Fruit fly (Drosophila melanogaster) whole organism, embryonic: ENCODE data around the gene CG43248.

Source experiments
- Abd-B ChIP-seq: fragments of 200-800 bp; sonication (Bioruptor generic); optimal IDR thresholded peaks from 2 replicates; lab custom pipeline; 2018; ENCODE audit warnings: missing biosample characterization, mild to moderate bottlenecking, missing genetic modification characterization, moderate library complexity
- Atf-2 ChIP-seq: fragments of 200-800 bp; sonication (Bioruptor generic); optimal IDR thresholded peaks from 2 replicates; lab custom pipeline; 2016; ENCODE audit warnings: missing biosample characterization, missing genetic modification characterization
- Atf6 ChIP-seq: fragments of 200-800 bp; sonication (Bioruptor generic); IDR thresholded peaks from 2 replicates; pipeline ENCODE4 v1.3.6; 2022; ENCODE audit warnings: missing biosample characterization, missing genetic modification characterization
- BEAF-32 ChIP-seq: fragments of 200-800 bp; sonication (Bioruptor generic); optimal IDR thresholded peaks from 3 replicates; lab custom pipeline; 2017; ENCODE audit warnings: missing biosample characterization, missing genetic modification characterization, mild to moderate bottlenecking, moderate library complexity, missing genetic modification reagents
- Bteb2 ChIP-seq: fragments of 200-800 bp; sonication (Bioruptor generic); optimal IDR thresholded peaks from 2 replicates; lab custom pipeline; 2016; ENCODE audit warnings: missing biosample characterization, missing genetic modification characterization
- CG10209 ChIP-seq: fragments of 200-800 bp; sonication (Bioruptor generic); optimal IDR thresholded peaks from 3 replicates; lab custom pipeline; 2017; ENCODE audit warnings: missing biosample characterization, mild to moderate bottlenecking, missing genetic modification characterization, missing genetic modification reagents
- CG10267 ChIP-seq: fragments of 200-800 bp; sonication (Bioruptor generic); optimal IDR thresholded peaks from 2 replicates; lab custom pipeline; 2018; ENCODE audit warnings: missing biosample characterization, mild to moderate bottlenecking, missing genetic modification characterization, moderate library complexity
- CG10979 ChIP-seq: fragments of 200-800 bp; sonication (Bioruptor generic); optimal IDR thresholded peaks from 2 replicates; lab custom pipeline; 2018; ENCODE audit warnings: missing biosample characterization, mild to moderate bottlenecking, missing genetic modification characterization, moderate library complexity
- CG11723 ChIP-seq: fragments of 200-800 bp; sonication (Bioruptor generic); optimal IDR thresholded peaks from 2 replicates; lab custom pipeline; 2017; ENCODE audit warnings: missing biosample characterization, mild to moderate bottlenecking, missing genetic modification characterization
- CG12236 ChIP-seq: fragments of 200-800 bp; sonication (Bioruptor generic); optimal IDR thresholded peaks from 2 replicates; lab custom pipeline; 2016; ENCODE audit warnings: missing biosample characterization, missing genetic modification characterization
- CG1233 ChIP-seq: fragments of 200-800 bp; sonication (Bioruptor generic); optimal IDR thresholded peaks from 4 replicates; lab custom pipeline; 2018; ENCODE audit warnings: missing biosample characterization, mild to moderate bottlenecking, missing genetic modification characterization
- CG16779 ChIP-seq: fragments of 200-800 bp; sonication (Bioruptor generic); IDR thresholded peaks from 2 replicates; pipeline ENCODE4 v1.3.6; 2022; ENCODE audit warnings: missing biosample characterization, missing genetic modification characterization
- CG18262 ChIP-seq: fragments of 200-800 bp; optimal IDR thresholded peaks from 3 replicates; lab custom pipeline; 2019; ENCODE audit warnings: missing biosample characterization, mild to moderate bottlenecking, missing genetic modification characterization, moderate library complexity
- CG2116 ChIP-seq: fragments of 200-800 bp; sonication (Bioruptor generic); optimal IDR thresholded peaks from 3 replicates; lab custom pipeline; 2018; ENCODE audit warnings: missing biosample characterization, mild to moderate bottlenecking, missing genetic modification characterization
- CG31388 ChIP-seq: fragments of 200-800 bp; sonication (Bioruptor generic); optimal IDR thresholded peaks from 2 replicates; lab custom pipeline; 2016; ENCODE audit warnings: missing biosample characterization, missing genetic modification characterization
- CG32767 ChIP-seq: fragments of 200-800 bp; sonication (Bioruptor generic); IDR thresholded peaks from 2 replicates; pipeline ENCODE4 v1.3.6; 2022; ENCODE audit warnings: missing biosample characterization, missing genetic modification characterization
- CG6175 ChIP-seq: fragments of 200-800 bp; sonication (Bioruptor generic); IDR thresholded peaks from 3 replicates; pipeline ENCODE4 v1.3.6; 2022; ENCODE audit warnings: missing biosample characterization, missing genetic modification characterization
- CG6254 ChIP-seq: fragments of 200-800 bp; sonication (Bioruptor generic); optimal IDR thresholded peaks from 3 replicates; lab custom pipeline; 2017; ENCODE audit warnings: mild to moderate bottlenecking, missing biosample characterization, missing genetic modification reagents, missing genetic modification characterization
- CG6654 ChIP-seq: fragments of 200-800 bp; sonication (Bioruptor generic); optimal IDR thresholded peaks from 2 replicates; lab custom pipeline; 2017; ENCODE audit warnings: missing biosample characterization, mild to moderate bottlenecking, missing genetic modification characterization
- CG7987 ChIP-seq: fragments of 200-800 bp; sonication (Bioruptor generic); optimal IDR thresholded peaks from 2 replicates; lab custom pipeline; 2018; ENCODE audit warnings: missing biosample characterization, mild to moderate bottlenecking, missing genetic modification characterization, moderate library complexity
- CG8765 ChIP-seq: fragments of 200-800 bp; sonication (Bioruptor generic); IDR thresholded peaks from 2 replicates; pipeline ENCODE4 v1.3.6; 2022; ENCODE audit warnings: missing biosample characterization, missing genetic modification characterization
- CkIIα-i1 ChIP-seq: fragments of 200-800 bp; sonication (Bioruptor generic); IDR thresholded peaks from 2 replicates; pipeline ENCODE4 v1.3.6; 2022; ENCODE audit warnings: missing biosample characterization, missing genetic modification characterization
- D19A ChIP-seq: fragments of 200-800 bp; optimal IDR thresholded peaks from 3 replicates; lab custom pipeline; 2019; ENCODE audit warnings: missing biosample characterization, mild to moderate bottlenecking, missing genetic modification characterization, moderate library complexity
- Dek ChIP-seq: fragments of 200-800 bp; sonication (Bioruptor generic); optimal IDR thresholded peaks from 3 replicates; lab custom pipeline; 2019; ENCODE audit warnings: missing biosample characterization, mild to moderate bottlenecking, missing genetic modification characterization, moderate library complexity
- Dll ChIP-seq: fragments of 200-800 bp; sonication (Bioruptor generic); IDR thresholded peaks from 4 replicates; pipeline ENCODE4 v1.3.6; 2022; ENCODE audit warnings: missing biosample characterization, missing genetic modification characterization; ENCODE audit not compliant: partially characterized antibody
- GATAe ChIP-seq: fragments of 200-800 bp; sonication (Bioruptor generic); conservative IDR thresholded peaks from 2 replicates; pipeline ENCODE4 v1.3.6; 2022; ENCODE audit warnings: missing biosample characterization, missing genetic modification characterization
- HLH3B ChIP-seq: fragments of 200-800 bp; sonication (Bioruptor generic); IDR thresholded peaks from 2 replicates; pipeline ENCODE4 v1.3.6; 2022; ENCODE audit warnings: missing biosample characterization, missing genetic modification characterization
- Hr78 ChIP-seq, 2 experiments: fragments of 200-800 bp in 1 of 2; fragments of >200 bp in 1 of 2; sonication (Bioruptor generic) in 1 of 2; optimal IDR thresholded peaks; 2 replicates each; lab custom pipeline; 2017 to 2019; ENCODE audit warnings: missing biosample characterization in 2 of 2, missing genetic modification characterization in 2 of 2, mild to moderate bottlenecking in 1 of 2, moderate library complexity in 1 of 2
- NC2α ChIP-seq: fragments of 200-800 bp; sonication (Bioruptor generic); optimal IDR thresholded peaks from 2 replicates; lab custom pipeline; 2016; ENCODE audit warnings: missing biosample characterization, missing genetic modification characterization
- NFAT ChIP-seq: fragments of 200-800 bp; sonication (Bioruptor generic); IDR thresholded peaks from 2 replicates; pipeline ENCODE4 v1.3.6; 2022; ENCODE audit warnings: missing biosample characterization, missing genetic modification characterization
- Nf-YA ChIP-seq: fragments of 200-800 bp; sonication (Bioruptor generic); IDR thresholded peaks from 2 replicates; pipeline ENCODE4 v1.3.6; 2022; ENCODE audit warnings: missing biosample characterization, missing genetic modification characterization
- Oaz ChIP-seq: fragments of 200-800 bp; sonication (Bioruptor generic); IDR thresholded peaks from 2 replicates; pipeline ENCODE4 v1.3.6; 2022; ENCODE audit warnings: missing biosample characterization, missing genetic modification characterization
- Taf1 ChIP-seq: fragments of 200-800 bp; sonication (Bioruptor generic); IDR thresholded peaks from 2 replicates; pipeline ENCODE4 v1.3.6; 2022; ENCODE audit warnings: missing biosample characterization, missing genetic modification characterization
- ara ChIP-seq: fragments of 200-800 bp; sonication (Bioruptor generic); IDR thresholded peaks from 2 replicates; pipeline ENCODE4 v1.3.6; 2022; ENCODE audit warnings: missing biosample characterization, missing genetic modification characterization
- cg ChIP-seq: fragments of 200-800 bp; sonication (Bioruptor generic); optimal IDR thresholded peaks from 3 replicates; lab custom pipeline; 2019; ENCODE audit warnings: missing biosample characterization, mild to moderate bottlenecking, missing genetic modification characterization, moderate library complexity
- chinmo ChIP-seq: fragments of 200-800 bp; sonication (Bioruptor generic); IDR thresholded peaks from 4 replicates; pipeline ENCODE4 v1.3.6; 2022; ENCODE audit warnings: missing biosample characterization, missing genetic modification characterization; ENCODE audit not compliant: partially characterized antibody
- cwo ChIP-seq: fragments of 200-800 bp; sonication (Bioruptor generic); optimal IDR thresholded peaks from 3 replicates; lab custom pipeline; 2017; ENCODE audit warnings: missing biosample characterization, missing genetic modification characterization, mild to moderate bottlenecking, moderate library complexity, missing genetic modification reagents
- exex ChIP-seq: fragments of 200-800 bp; sonication (Bioruptor generic); optimal IDR thresholded peaks from 4 replicates; lab custom pipeline; 2018; ENCODE audit warnings: missing biosample characterization, mild to moderate bottlenecking, missing genetic modification characterization, moderate library complexity
- eyg ChIP-seq: fragments of 200-800 bp; sonication (Bioruptor generic); optimal IDR thresholded peaks from 3 replicates; lab custom pipeline; 2016; ENCODE audit warnings: missing biosample characterization, missing genetic modification characterization
- fd64A ChIP-seq: fragments of 200-800 bp; sonication (Bioruptor generic); optimal IDR thresholded peaks from 3 replicates; lab custom pipeline; 2018; ENCODE audit warnings: missing biosample characterization, mild to moderate bottlenecking, missing genetic modification characterization
- gcm ChIP-seq: fragments of 200-800 bp; sonication (Bioruptor generic); optimal IDR thresholded peaks from 2 replicates; lab custom pipeline; 2019; ENCODE audit warnings: missing biosample characterization, mild to moderate bottlenecking, missing genetic modification characterization, moderate library complexity
- gsb ChIP-seq: fragments of 200-800 bp; sonication (Bioruptor generic); IDR thresholded peaks from 2 replicates; pipeline ENCODE4 v1.3.6; 2022; ENCODE audit warnings: missing biosample characterization, missing genetic modification characterization
- knrl ChIP-seq: fragments of 200-800 bp; sonication (Bioruptor generic); IDR thresholded peaks from 3 replicates; pipeline ENCODE4 v1.3.6; 2022; ENCODE audit warnings: missing biosample characterization, missing genetic modification characterization; ENCODE audit not compliant: partially characterized antibody
- lbe ChIP-seq: fragments of 200-800 bp; sonication (Bioruptor generic); optimal IDR thresholded peaks from 2 replicates; lab custom pipeline; 2016; ENCODE audit warnings: missing biosample characterization, mild to moderate bottlenecking, missing genetic modification characterization
- lilli ChIP-seq: fragments of 200-800 bp; sonication (Bioruptor generic); optimal IDR thresholded peaks from 3 replicates; lab custom pipeline; 2016; ENCODE audit warnings: missing biosample characterization, missing genetic modification characterization
- luna ChIP-seq: fragments of 200-800 bp; sonication (Bioruptor generic); optimal IDR thresholded peaks from 2 replicates; lab custom pipeline; 2016; ENCODE audit warnings: missing biosample characterization, missing genetic modification characterization
- pum ChIP-seq: fragments of 200-800 bp; sonication (Bioruptor generic); optimal IDR thresholded peaks from 2 replicates; lab custom pipeline; 2016; ENCODE audit warnings: missing biosample characterization, missing genetic modification characterization
- tna ChIP-seq: fragments of 200-800 bp; sonication (Bioruptor generic); IDR thresholded peaks from 2 replicates; pipeline ENCODE4 v1.3.6; 2022; ENCODE audit warnings: missing biosample characterization, missing genetic modification characterization; ENCODE audit not compliant: partially characterized antibody
- trem ChIP-seq: fragments of 200-800 bp; optimal IDR thresholded peaks from 3 replicates; lab custom pipeline; 2019; ENCODE audit warnings: missing biosample characterization, mild to moderate bottlenecking, missing genetic modification characterization, moderate library complexity
- tup ChIP-seq: fragments of 200-800 bp; sonication (Bioruptor generic); optimal IDR thresholded peaks from 2 replicates; lab custom pipeline; 2016; ENCODE audit warnings: missing biosample characterization, mild to moderate bottlenecking, missing genetic modification characterization, moderate library complexity

CG43248 gene

DNA sequence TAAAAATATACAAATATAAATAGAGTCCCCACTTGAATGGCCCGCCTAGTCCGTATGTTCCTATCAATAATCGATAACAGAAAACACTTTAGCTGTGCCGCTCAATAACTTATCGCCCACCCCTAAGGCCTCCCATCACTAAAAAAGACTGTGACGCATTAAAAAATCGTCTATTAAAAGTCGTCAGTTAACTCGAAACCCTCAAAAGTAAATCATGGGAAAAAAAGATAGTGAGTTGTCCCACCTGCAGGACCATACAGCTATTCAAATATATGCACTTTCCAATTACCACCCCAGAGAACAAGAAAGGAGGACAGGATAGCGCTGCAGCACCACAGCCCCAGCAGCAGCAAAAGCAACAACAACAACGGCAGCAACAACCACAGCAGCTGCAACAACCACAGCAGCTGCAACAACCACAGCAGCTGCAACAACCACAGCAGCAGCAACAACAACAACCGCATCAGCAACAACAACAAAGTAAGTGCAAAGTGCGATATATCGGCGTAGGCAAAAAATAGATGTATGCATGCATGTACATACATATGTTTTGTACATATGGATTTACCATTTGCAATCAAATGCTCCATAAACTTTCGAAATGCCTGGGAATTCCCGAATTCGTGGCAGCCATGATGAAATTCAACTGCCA, 22.8 kb upstream of the CG43248 start, which contains the start of gene AGO2 (continued):
- TF ChIP-seq Dek (tag; lab: Kevin White, UChicago) (no peak), CG32767 (GFP tag; lab: Robert Waterston, UW) (no peak), CG7987 (GFP tag; lab: Kevin White, UChicago) (no peak), cg (GFP tag; lab: Kevin White, UChicago) (peak; percentile 52), fd64A (GFP tag; lab: Kevin White, UChicago) (no peak), CG10979 (tag; lab: Kevin White, UChicago) (peak; percentile 12), CG11723 (GFP tag; lab: Kevin White, UChicago) (no peak), exex (peak; percentile 33), CG6654 (no peak), Abd-B (GFP tag; lab: Kevin White, UChicago) (no peak), Hr78 (GFP tag; optimal IDR thresholded peaks at IDR 0.05; lab: Kevin White, UChicago) (no peak), CkIIα-i1 (GFP tag; lab: Robert Waterston, UW) (no peak), CG10267 (tag; lab: Kevin White, UChicago) (peak; percentile 41), lbe (GFP tag; lab: Kevin White, UChicago) (peak; percentile 43), Oaz (GFP tag; lab: Robert Waterston, UW) (no peak), cwo (GFP tag; lab: Kevin White, UChicago) (peak; percentile 19), CG18262 (peak; percentile 20), knrl (GFP tag; lab: Robert Waterston, UW) (peak; percentile 52; the same call in 2 of the 3 replicates), CG6254 (GFP tag; lab: Kevin White, UChicago) (no peak), chinmo (GFP tag; lab: Robert Waterston, UW) (peak; percentile 95; the same call in 2 of the 4 replicates), HLH3B (GFP tag; lab: Robert Waterston, UW) (no peak), GATAe (GFP tag; lab: Robert Waterston, UW) (no peak), tup (no peak), CG31388 (no peak), CG1233 (GFP tag; lab: Kevin White, UChicago) (no peak), NC2α (no peak), eyg (GFP tag; lab: Kevin White, UChicago) (peak; percentile 0), Nf-YA (GFP tag; lab: Robert Waterston, UW) (no peak), trem (tag; lab: Kevin White, UChicago) (peak; percentile 66), Atf-2 (no peak), Bteb2 (GFP tag; lab: Kevin White, UChicago) (no peak), tna (peak; percentile 75), Dll (GFP tag; lab: Robert Waterston, UW) (peak; percentile 73), Atf6 (GFP tag; lab: Robert Waterston, UW) (no peak), CG16779 (no peak), CG12236 (no peak), CG6175 (GFP tag; lab: Robert Waterston, UW) (no peak), CG2116 (GFP tag; lab: Kevin White, UChicago) (peak; percentile 91), CG8765 (no peak), gcm (no peak), BEAF-32 (peak; percentile 69), ara (no peak), Taf1 (no peak), luna (GFP tag; lab: Kevin White, UChicago) (no peak), D19A (tag; lab: Kevin White, UChicago) (no peak), pum (GFP tag; lab: Kevin White, UChicago) (no peak), NFAT (GFP tag; lab: Robert Waterston, UW) (no peak), gsb (GFP tag; lab: Robert Waterston, UW) (no peak), CG10209 (no peak), lilli (GFP tag; lab: Kevin White, UChicago) (peak; percentile 30)
